Fruit fly (Drosophila melanogaster) whole organism, embryonic: ENCODE measurements around the gene PGRP-SD.

Source experiments
- Ada2b ChIP-seq: fragments of 200-800 bp; sonication (Bioruptor generic); IDR thresholded peaks from 2 replicates; pipeline ENCODE4 v1.3.6; 2022; ENCODE audit warnings: missing biosample characterization, missing genetic modification characterization
- C15 ChIP-seq: fragments of 200-800 bp; sonication (Bioruptor generic); IDR thresholded peaks from 3 replicates; pipeline ENCODE4 v1.3.6; 2022; ENCODE audit warnings: missing biosample characterization, missing genetic modification characterization
- CG10543 ChIP-seq: fragments of 200-800 bp; sonication (Bioruptor generic); optimal IDR thresholded peaks from 3 replicates; lab custom pipeline; 2017; ENCODE audit warnings: missing biosample characterization, mild to moderate bottlenecking, missing genetic modification characterization, moderate library complexity
- CG11085 ChIP-seq: fragments of 200-800 bp; sonication (Bioruptor generic); IDR thresholded peaks from 2 replicates; pipeline ENCODE4 v1.3.6; 2022; ENCODE audit warnings: missing biosample characterization, missing genetic modification characterization
- CG11247 ChIP-seq: fragments of 200-800 bp; sonication (Bioruptor generic); IDR thresholded peaks from 2 replicates; pipeline ENCODE4 v1.3.6; 2022; ENCODE audit warnings: missing biosample characterization, missing genetic modification characterization
- CG11504 ChIP-seq: fragments of 200-800 bp; sonication (Bioruptor generic); optimal IDR thresholded peaks from 3 replicates; lab custom pipeline; 2019; ENCODE audit warnings: missing biosample characterization, mild to moderate bottlenecking, missing genetic modification characterization, moderate library complexity
- CG11560 ChIP-seq: fragments of 200-800 bp; sonication (Bioruptor generic); IDR thresholded peaks from 3 replicates; pipeline ENCODE4 v1.3.6; 2022; ENCODE audit warnings: missing biosample characterization, missing genetic modification characterization
- CG12299 ChIP-seq: fragments of 200-800 bp; sonication (Bioruptor generic); optimal IDR thresholded peaks from 2 replicates; lab custom pipeline; 2018; ENCODE audit warnings: missing biosample characterization, mild to moderate bottlenecking, missing genetic modification characterization
- CG12659 ChIP-seq: fragments of 200-800 bp; sonication (Bioruptor generic); optimal IDR thresholded peaks from 3 replicates; lab custom pipeline; 2017; ENCODE audit warnings: mild to moderate bottlenecking, missing biosample characterization, missing genetic modification reagents, missing genetic modification characterization
- CG13424 ChIP-seq: fragments of 200-800 bp; sonication (Bioruptor generic); optimal IDR thresholded peaks from 2 replicates; lab custom pipeline; 2019; ENCODE audit warnings: missing biosample characterization, mild to moderate bottlenecking, missing genetic modification characterization, moderate library complexity
- CG17829 ChIP-seq: fragments of 200-800 bp; optimal IDR thresholded peaks from 2 replicates; lab custom pipeline; 2019; ENCODE audit warnings: missing biosample characterization, mild to moderate bottlenecking, missing genetic modification characterization, moderate library complexity
- CG2712 ChIP-seq: fragments of 200-800 bp; optimal IDR thresholded peaks from 3 replicates; lab custom pipeline; 2019; ENCODE audit warnings: missing biosample characterization, mild to moderate bottlenecking, missing genetic modification characterization, moderate library complexity
- CG31441 ChIP-seq: fragments of 200-800 bp; sonication (Bioruptor generic); IDR thresholded peaks from 2 replicates; pipeline ENCODE4 v1.3.6; 2022; ENCODE audit warnings: missing biosample characterization, missing genetic modification characterization
- CG3281 ChIP-seq: fragments of 200-800 bp; sonication (Bioruptor generic); optimal IDR thresholded peaks from 3 replicates; lab custom pipeline; 2017; ENCODE audit warnings: missing biosample characterization, mild to moderate bottlenecking, missing genetic modification characterization
- CG6654 ChIP-seq: fragments of 200-800 bp; sonication (Bioruptor generic); optimal IDR thresholded peaks from 2 replicates; lab custom pipeline; 2017; ENCODE audit warnings: missing biosample characterization, mild to moderate bottlenecking, missing genetic modification characterization
- CG6791 ChIP-seq: fragments of 200-800 bp; sonication (Bioruptor generic); IDR thresholded peaks from 3 replicates; pipeline ENCODE4 v1.3.6; 2022; ENCODE audit warnings: missing biosample characterization, missing genetic modification characterization; ENCODE audit not compliant: partially characterized antibody
- CG7372 ChIP-seq: fragments of 200-800 bp; sonication (Bioruptor generic); IDR thresholded peaks from 2 replicates; pipeline ENCODE4 v1.3.6; 2022; ENCODE audit warnings: missing biosample characterization, missing genetic modification characterization
- CG7556 ChIP-seq: fragments of 200-800 bp; sonication (Bioruptor generic); optimal IDR thresholded peaks from 2 replicates; lab custom pipeline; 2017; ENCODE audit warnings: missing biosample characterization, mild to moderate bottlenecking, missing genetic modification characterization
- CG7987 ChIP-seq: fragments of 200-800 bp; sonication (Bioruptor generic); optimal IDR thresholded peaks from 2 replicates; lab custom pipeline; 2018; ENCODE audit warnings: missing biosample characterization, mild to moderate bottlenecking, missing genetic modification characterization, moderate library complexity
- Chrac-16 ChIP-seq: fragments of 200-800 bp; sonication (Bioruptor generic); optimal IDR thresholded peaks from 3 replicates; lab custom pipeline; 2016; ENCODE audit warnings: missing biosample characterization, missing genetic modification characterization
- D19A ChIP-seq: fragments of 200-800 bp; optimal IDR thresholded peaks from 3 replicates; lab custom pipeline; 2019; ENCODE audit warnings: missing biosample characterization, mild to moderate bottlenecking, missing genetic modification characterization, moderate library complexity
- Dip3 ChIP-seq: fragments of 200-800 bp; sonication (Bioruptor generic); optimal IDR thresholded peaks from 3 replicates; lab custom pipeline; 2016; ENCODE audit warnings: missing biosample characterization, missing genetic modification characterization
- HLH54F ChIP-seq: fragments of 200-800 bp; sonication (Bioruptor generic); optimal IDR thresholded peaks from 3 replicates; lab custom pipeline; 2016; ENCODE audit warnings: missing biosample characterization, missing genetic modification characterization
- Lhr ChIP-seq: fragments of 200-800 bp; sonication (Bioruptor generic); optimal IDR thresholded peaks from 3 replicates; lab custom pipeline; 2017; ENCODE audit warnings: mild to moderate bottlenecking, missing biosample characterization, missing genetic modification reagents, missing genetic modification characterization
- Med ChIP-seq: fragments of 200-800 bp; sonication (Bioruptor generic); peaks from one replicate; lab custom pipeline; 2016; ENCODE audit warnings: missing biosample characterization, missing genetic modification characterization, mild to moderate bottlenecking, inconsistent platforms, moderate library complexity
- Optix ChIP-seq: fragments of 200-800 bp; sonication (Bioruptor generic); IDR thresholded peaks from 3 replicates; pipeline ENCODE4 v1.3.6; 2022; ENCODE audit warnings: missing biosample characterization, missing genetic modification characterization
- Ssrp ChIP-seq: fragments of 200-800 bp; sonication (Bioruptor generic); optimal IDR thresholded peaks from 2 replicates; lab custom pipeline; 2018; ENCODE audit warnings: missing biosample characterization, mild to moderate bottlenecking, missing genetic modification characterization, moderate library complexity
- az2 ChIP-seq: fragments of 200-800 bp; sonication (Bioruptor generic); optimal IDR thresholded peaks from 3 replicates; lab custom pipeline; 2016; ENCODE audit warnings: missing biosample characterization, missing genetic modification characterization
- bowl ChIP-seq: fragments of 200-800 bp; sonication (Bioruptor generic); IDR thresholded peaks from 2 replicates; pipeline ENCODE4 v1.3.6; 2022; ENCODE audit warnings: missing biosample characterization, missing genetic modification characterization
- ci ChIP-seq: fragments of 200-800 bp; sonication (Bioruptor generic); IDR thresholded peaks from 3 replicates; pipeline ENCODE4 v1.3.6; 2022; ENCODE audit warnings: missing biosample characterization, missing genetic modification characterization
- corto ChIP-seq: fragments of 200-800 bp; sonication (Bioruptor generic); optimal IDR thresholded peaks from 2 replicates; lab custom pipeline; 2016; ENCODE audit warnings: missing biosample characterization, mild to moderate bottlenecking, missing genetic modification characterization, moderate library complexity
- dmrt99B ChIP-seq: fragments of 200-800 bp; sonication (Bioruptor generic); optimal IDR thresholded peaks from 2 replicates; lab custom pipeline; 2018; ENCODE audit warnings: missing biosample characterization, mild to moderate bottlenecking, missing genetic modification characterization, moderate library complexity
- ewg ChIP-seq: fragments of 200-800 bp; sonication (Bioruptor generic); optimal IDR thresholded peaks from 3 replicates; lab custom pipeline; 2017; ENCODE audit warnings: mild to moderate bottlenecking, missing biosample characterization, missing genetic modification reagents, missing genetic modification characterization
- fd96Cb ChIP-seq: fragments of 200-800 bp; sonication (Bioruptor generic); optimal IDR thresholded peaks from 2 replicates; lab custom pipeline; 2018; ENCODE audit warnings: missing biosample characterization, mild to moderate bottlenecking, missing genetic modification characterization, moderate library complexity
- gsb-n ChIP-seq: fragments of 200-800 bp; sonication (Bioruptor generic); optimal IDR thresholded peaks from 3 replicates; lab custom pipeline; 2018; ENCODE audit warnings: missing biosample characterization, mild to moderate bottlenecking, missing genetic modification characterization
- gt ChIP-seq: fragments of 200-800 bp; sonication (Bioruptor generic); IDR thresholded peaks from 2 replicates; pipeline ENCODE4 v1.3.6; 2022; ENCODE audit warnings: missing biosample characterization, missing genetic modification characterization
- hb ChIP-seq: fragments of 200-800 bp; sonication (Bioruptor generic); IDR thresholded peaks from 3 replicates; pipeline ENCODE4 v1.3.6; 2022; ENCODE audit warnings: missing biosample characterization, missing genetic modification characterization; ENCODE audit not compliant: partially characterized antibody
- ind ChIP-seq: fragments of 200-800 bp; sonication (Bioruptor generic); optimal IDR thresholded peaks from 3 replicates; lab custom pipeline; 2016; ENCODE audit warnings: missing biosample characterization, missing genetic modification characterization
- klu ChIP-seq: fragments of 200-800 bp; sonication (Bioruptor generic); IDR thresholded peaks from 2 replicates; pipeline ENCODE4 v1.3.6; 2022; ENCODE audit warnings: missing biosample characterization, missing genetic modification characterization
- kni ChIP-seq: fragments of 200-800 bp; sonication (Bioruptor generic); optimal IDR thresholded peaks from 3 replicates; lab custom pipeline; 2017; ENCODE audit warnings: mild to moderate bottlenecking, missing biosample characterization, missing genetic modification reagents, missing genetic modification characterization
- lola ChIP-seq, 3 experiments: fragments of >200 bp in 2 of 3; fragments of 200-800 bp in 1 of 3; sonication (Bioruptor generic) in 1 of 3; optimal IDR thresholded peaks; 2 replicates each; lab custom pipeline; 2017 to 2019; ENCODE audit warnings: missing biosample characterization in 3 of 3, missing genetic modification characterization in 3 of 3, mild to moderate bottlenecking in 1 of 3, moderate library complexity in 1 of 3
- nmo ChIP-seq: fragments of 200-800 bp; sonication (Bioruptor generic); optimal IDR thresholded peaks from 2 replicates; lab custom pipeline; 2018; ENCODE audit warnings: missing biosample characterization, mild to moderate bottlenecking, missing genetic modification characterization, moderate library complexity
- pan ChIP-seq, 4 experiments: fragments of >200 bp in 3 of 4; fragments of 200-800 bp in 1 of 4; sonication (Bioruptor generic) in 1 of 4; optimal IDR thresholded peaks in 3 of 4; IDR thresholded peaks in 1 of 4; 2 replicates each; pipeline versions ENCODE4 v1.3.6 to Lab custom; 2017 to 2022; ENCODE audit warnings: missing biosample characterization in 2 of 4, missing genetic modification characterization in 2 of 4, mixed read lengths in 1 of 4
- phol ChIP-seq: fragments of 200-800 bp; sonication (Bioruptor generic); optimal IDR thresholded peaks from 3 replicates; lab custom pipeline; 2018; ENCODE audit warnings: missing biosample characterization, mild to moderate bottlenecking, missing genetic modification characterization, moderate library complexity
- sisA ChIP-seq: fragments of 200-800 bp; sonication (Bioruptor generic); IDR thresholded peaks from 2 replicates; pipeline ENCODE4 v1.3.6; 2022; ENCODE audit warnings: missing biosample characterization, missing genetic modification characterization
- trem ChIP-seq: fragments of 200-800 bp; optimal IDR thresholded peaks from 3 replicates; lab custom pipeline; 2019; ENCODE audit warnings: missing biosample characterization, mild to moderate bottlenecking, missing genetic modification characterization, moderate library complexity
- vvl ChIP-seq: fragments of 200-800 bp; sonication (Bioruptor generic); IDR thresholded peaks from 2 replicates; pipeline ENCODE4 v1.3.6; 2022; ENCODE audit warnings: missing biosample characterization, missing genetic modification characterization
- zfh1 ChIP-seq: fragments of 200-800 bp; sonication (Bioruptor generic); IDR thresholded peaks from 3 replicates; pipeline ENCODE4 v1.3.6; 2022; ENCODE audit warnings: missing biosample characterization, missing genetic modification characterization

Gene PGRP-SD

dm6 chr3L:7614226-7614625, 36.8 kb upstream of the PGRP-SD start (continued):
- TF ChIP-seq gsb-n (peak; percentile 17), corto (GFP tag; lab: Kevin White, UChicago) (peak; percentile 29), Dip3 (GFP tag; lab: Kevin White, UChicago) (peak; percentile 4), CG2712 (tag; lab: Kevin White, UChicago) (peak; percentile 67), CG7556 (GFP tag; lab: Kevin White, UChicago) (peak; percentile 10), CG12299 (tag; lab: Kevin White, UChicago) (no peak), CG6654 (GFP tag; lab: Kevin White, UChicago) (no peak), CG17829 (tag; lab: Kevin White, UChicago) (peak; percentile 16), klu (GFP tag; lab: Robert Waterston, UW) (no peak), trem (tag; lab: Kevin White, UChicago) (no peak), CG10543 (GFP tag; lab: Kevin White, UChicago) (no peak), ind (GFP tag; lab: Kevin White, UChicago) (peak; percentile 62), HLH54F (peak; percentile 13), ewg (GFP tag; lab: Kevin White, UChicago) (no peak), az2 (GFP tag; lab: Kevin White, UChicago) (peak; percentile 53), CG11085 (no peak), nmo (peak; percentile 46), Lhr (GFP tag; lab: Kevin White, UChicago) (no peak), CG6791 (GFP tag; lab: Robert Waterston, UW) (no peak), CG31441 (GFP tag; lab: Robert Waterston, UW) (peak; percentile 55; the same call in 1 of the 2 replicates), CG3281 (GFP tag; lab: Kevin White, UChicago) (no peak), D19A (tag; lab: Kevin White, UChicago) (peak; percentile 30), Ssrp (tag; lab: Kevin White, UChicago) (peak; percentile 53)

DNA sequence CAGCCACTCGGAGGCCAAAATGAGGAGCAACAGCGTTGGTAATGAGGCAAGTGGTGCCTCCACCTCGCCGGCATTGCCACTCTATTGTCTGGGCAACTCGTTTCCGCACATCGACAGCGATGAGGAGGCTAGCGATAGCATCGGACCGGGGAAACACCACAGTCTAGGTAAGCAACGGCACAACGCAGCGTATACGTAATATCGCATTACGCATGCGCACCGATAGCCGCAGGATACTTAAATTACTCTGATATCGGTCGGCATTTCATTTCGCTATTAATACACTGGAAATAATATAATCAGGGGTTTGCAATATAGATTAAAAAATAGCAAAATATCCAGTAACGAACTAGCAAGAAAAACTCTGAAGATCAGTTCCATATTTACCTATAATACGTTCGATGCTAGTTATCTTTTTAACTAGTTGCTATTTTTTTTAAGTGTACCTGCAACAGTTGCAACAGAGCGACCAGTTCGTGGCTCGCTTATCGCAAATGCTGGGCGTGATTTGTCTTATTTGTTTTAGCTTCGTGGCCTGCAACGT, 33.5 kb upstream of the PGRP-SD start:
- TF ChIP-seq gt (GFP tag; lab: Robert Waterston, UW) = no peak
- TF ChIP-seq Chrac-16 (GFP tag; lab: Kevin White, UChicago) = no peak
- TF ChIP-seq phol (tag; lab: Kevin White, UChicago) = peak; percentile 13
- TF ChIP-seq hb (GFP tag; lab: Robert Waterston, UW) = no peak
- no peak for TF ChIP-seq HLH54F
- no peak for TF ChIP-seq CG12659 (GFP tag; lab: Kevin White, UChicago)
- no peak for TF ChIP-seq CG7987 (GFP tag; lab: Kevin White, UChicago)
- no peak for TF ChIP-seq Ada2b (GFP tag; lab: Robert Waterston, UW)
- TF ChIP-seq lola (GFP tag; optimal IDR thresholded peaks at IDR 0.05; lab: Kevin White, UChicago) = no peak
- no peak for TF ChIP-seq pan (optimal IDR thresholded peaks at IDR 0.05; lab: Kevin White, UChicago)
- peak in 1 of 2 experiments; percentile 21 for TF ChIP-seq pan (GFP tag; optimal IDR thresholded peaks at IDR 0.05 in 1 of 2, IDR thresholded peaks at IDR 0.05 in 1 of 2)
- TF ChIP-seq bowl = no peak
- TF ChIP-seq CG11504 = peak; percentile 18
- no peak for TF ChIP-seq CG13424 (tag; lab: Kevin White, UChicago)
- no peak for TF ChIP-seq ci (GFP tag; lab: Robert Waterston, UW)
- TF ChIP-seq Med = peak; percentile 51
- TF ChIP-seq CG7372 (GFP tag; lab: Robert Waterston, UW) = peak; percentile 63
- peak; percentile 38 for TF ChIP-seq dmrt99B (tag; lab: Kevin White, UChicago)
- no peak for TF ChIP-seq CG11247 (GFP tag; lab: Robert Waterston, UW)
- peak; percentile 32; the same call in 1 of the 2 replicates for TF ChIP-seq vvl (GFP tag; lab: Robert Waterston, UW)
- TF ChIP-seq CG12299 (tag; lab: Kevin White, UChicago) = no peak
- TF ChIP-seq zfh1 (GFP tag; lab: Robert Waterston, UW) = no peak
- TF ChIP-seq fd96Cb = no peak
- peak; percentile 32; the same call in 1 of the 2 replicates for TF ChIP-seq sisA
- 0 out of 3 replicates have a peak, but pooled peaks have one; percentile 14 for TF ChIP-seq Optix (GFP tag; lab: Robert Waterston, UW)
- no peak for TF ChIP-seq CG11560
- no peak for TF ChIP-seq C15
- TF ChIP-seq CG6791 (GFP tag; lab: Robert Waterston, UW) = no peak
- no peak for TF ChIP-seq kni (GFP tag; lab: Kevin White, UChicago)
- no peak for TF ChIP-seq ewg (GFP tag; lab: Kevin White, UChicago)
